Worm (Caenorhabditis elegans) whole organism, L2 larva: ENCODE measurements around the gene ugt-47.

ENCODE experiments used
- F13H6.1 ChIP-seq: sonication (generic microtip); optimal IDR thresholded peaks from 2 replicates; lab custom pipeline; 2016; ENCODE audit warnings: missing genetic modification characterization, missing compliant biosample characterization
- aly-2 ChIP-seq: fragments of 150-350 bp; optimal IDR thresholded peaks from 2 replicates; lab custom pipeline; 2014; ENCODE audit warnings: missing biosample characterization, missing genetic modification characterization
- ama-1 ChIP-seq: fragments of 150-350 bp; optimal IDR thresholded peaks from 2 replicates; lab custom pipeline; 2018; ENCODE audit warnings: inconsistent platforms
- elt-1 ChIP-seq: fragments of 150-350 bp; optimal IDR thresholded peaks from 2 replicates; lab custom pipeline; 2014; ENCODE audit warnings: missing biosample characterization, missing genetic modification characterization
- lin-11 ChIP-seq: fragments of 150-350 bp; sonication (generic microtip); optimal IDR thresholded peaks from 2 replicates; lab custom pipeline; 2014; ENCODE audit warnings: missing biosample characterization, missing genetic modification characterization, inconsistent platforms, mixed read lengths
- lsy-2 ChIP-seq, 2 experiments: fragments of 150-350 bp in 1 of 2; sonication (generic microtip) in 1 of 2; optimal IDR thresholded peaks; 2 replicates each; lab custom pipeline; 2014 to 2017; ENCODE audit warnings: missing biosample characterization in 2 of 2, missing genetic modification characterization in 2 of 2
- mab-5 ChIP-seq: fragments of 150-350 bp; optimal IDR thresholded peaks from 2 replicates; lab custom pipeline; 2014; ENCODE audit warnings: missing biosample characterization, missing genetic modification characterization
- nhr-10 ChIP-seq: sonication (generic microtip); optimal IDR thresholded peaks from 2 replicates; lab custom pipeline; 2017; ENCODE audit warnings: missing biosample characterization, missing genetic modification characterization
- nhr-11 ChIP-seq: fragments of 150-350 bp; optimal IDR thresholded peaks from 2 replicates; lab custom pipeline; 2014; ENCODE audit warnings: missing biosample characterization, missing genetic modification characterization
- nhr-237 ChIP-seq: fragments of 150-350 bp; optimal IDR thresholded peaks from 2 replicates; lab custom pipeline; 2014; ENCODE audit warnings: missing biosample characterization, missing genetic modification characterization
- nhr-77 ChIP-seq: fragments of 150-350 bp; optimal IDR thresholded peaks from 2 replicates; lab custom pipeline; 2014; ENCODE audit warnings: missing biosample characterization, missing genetic modification characterization
- snpc-4 ChIP-seq: fragments of 150-350 bp; optimal IDR thresholded peaks from 2 replicates; lab custom pipeline; 2014; ENCODE audit warnings: missing biosample characterization, missing genetic modification characterization
- unc-39 ChIP-seq: fragments of 150-350 bp; optimal IDR thresholded peaks from 2 replicates; lab custom pipeline; 2014; ENCODE audit warnings: missing biosample characterization, missing genetic modification characterization
- zag-1 ChIP-seq: fragments of 150-350 bp; optimal IDR thresholded peaks from 2 replicates; lab custom pipeline; 2014; ENCODE audit warnings: missing biosample characterization, missing genetic modification characterization

DNA sequence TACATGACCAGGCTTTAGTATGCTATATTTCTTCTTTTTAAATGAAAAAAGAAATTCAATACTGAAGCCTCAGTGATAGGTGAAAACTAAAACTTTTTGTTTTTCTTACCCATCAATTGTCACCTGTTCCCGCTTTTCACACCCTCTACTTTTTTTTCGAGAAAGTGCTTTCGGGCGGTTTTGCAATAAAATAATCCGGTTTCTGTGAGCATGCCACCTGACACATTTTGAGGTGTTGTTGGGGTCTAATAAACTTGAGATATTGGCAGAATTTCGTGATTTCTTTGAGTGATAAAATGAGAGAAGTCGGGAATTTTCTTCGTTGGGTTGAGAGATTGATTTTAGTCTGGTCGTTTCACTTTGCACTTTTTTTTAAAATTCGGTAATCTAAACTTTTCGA is 38.4 kb downstream of the ugt-47 start:
- TF ChIP-seq nhr-77 (tag; lab: Kevin White, UChicago) (no peak), lsy-2 (tag; optimal IDR thresholded peaks at IDR 0.05; lab: Kevin White, UChicago) (no peak), snpc-4 (tag; lab: Kevin White, UChicago) (no peak), nhr-10 (no peak), F13H6.1 (tag; lab: Kevin White, UChicago) (no peak), aly-2 (tag; lab: Kevin White, UChicago) (no peak), nhr-237 (tag; lab: Kevin White, UChicago) (no peak), ama-1 (lab: Kevin White, UChicago) (no peak), lin-11 (tag; lab: Kevin White, UChicago) (no peak), mab-5 (tag; lab: Kevin White, UChicago) (no peak), zag-1 (tag; lab: Kevin White, UChicago) (no peak), unc-39 (tag; lab: Kevin White, UChicago) (no peak), nhr-11 (tag; lab: Kevin White, UChicago) (no peak), elt-1 (no peak)
